Worm (Caenorhabditis elegans) whole organism, L2 larva: Measurements from ENCODE around the gene srsx-26.

Experiments
- aly-2 ChIP-seq: fragments of 150-350 bp; optimal IDR thresholded peaks from 2 replicates; lab custom pipeline; 2014; ENCODE audit warnings: missing biosample characterization, missing genetic modification characterization
- lsy-2 ChIP-seq, 2 experiments: fragments of 150-350 bp in 1 of 2; sonication (generic microtip) in 1 of 2; optimal IDR thresholded peaks; 2 replicates each; lab custom pipeline; 2014 to 2017; ENCODE audit warnings: missing biosample characterization in 2 of 2, missing genetic modification characterization in 2 of 2
- unc-62 ChIP-seq: fragments of 150-350 bp; optimal IDR thresholded peaks from 2 replicates; lab custom pipeline; 2014; ENCODE audit warnings: missing biosample characterization, missing genetic modification reagents, missing genetic modification characterization
- zag-1 ChIP-seq: fragments of 150-350 bp; optimal IDR thresholded peaks from 2 replicates; lab custom pipeline; 2014; ENCODE audit warnings: missing biosample characterization, missing genetic modification characterization
- ztf-4 ChIP-seq: fragments of 150-350 bp; optimal IDR thresholded peaks from 2 replicates; lab custom pipeline; 2014; ENCODE audit warnings: missing biosample characterization, missing genetic modification characterization

DNA sequence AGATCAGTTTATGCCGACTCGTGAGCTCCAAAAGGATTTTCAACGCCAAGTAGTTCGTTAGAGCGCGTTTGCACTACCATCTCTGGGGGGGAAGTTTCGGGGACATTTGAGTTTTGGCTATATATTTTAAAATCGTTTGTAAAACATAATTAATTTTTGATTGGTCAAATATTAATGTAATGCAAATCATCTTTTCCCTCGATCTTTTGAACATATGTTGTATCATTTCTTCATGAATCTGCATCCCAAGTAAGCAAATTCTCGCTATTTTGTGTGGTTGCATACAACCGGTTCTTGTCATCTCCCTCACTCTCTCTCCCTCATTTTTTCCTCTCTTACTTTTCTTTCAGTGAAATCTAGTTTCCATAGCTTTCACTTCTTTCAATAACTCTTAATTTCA, 29.7 kb downstream of the srsx-26 start:
- TF ChIP-seq zag-1 (tag; lab: Kevin White, UChicago) (no peak), lsy-2 (tag; optimal IDR thresholded peaks at IDR 0.05; lab: Kevin White, UChicago) (peak; percentile 15 to 76), ztf-4 (tag; lab: Kevin White, UChicago) (no peak), aly-2 (tag; lab: Kevin White, UChicago) (no peak), unc-62 (no peak)
